Worm (Caenorhabditis elegans) whole organism, L2 larva: Measurements from ENCODE around the gene eif-3.F.

Source experiments
- aly-2 ChIP-seq: fragments of 150-350 bp; optimal IDR thresholded peaks from 2 replicates; lab custom pipeline; 2014; ENCODE audit warnings: missing biosample characterization, missing genetic modification characterization
- ama-1 ChIP-seq: fragments of 150-350 bp; optimal IDR thresholded peaks from 2 replicates; lab custom pipeline; 2018; ENCODE audit warnings: inconsistent platforms
- fos-1 ChIP-seq: fragments of 150-350 bp; optimal IDR thresholded peaks from 2 replicates; lab custom pipeline; 2014; ENCODE audit warnings: missing biosample characterization, missing genetic modification characterization
- gmeb-1 ChIP-seq: fragments of 150-350 bp; optimal IDR thresholded peaks from 2 replicates; lab custom pipeline; 2014; ENCODE audit warnings: missing biosample characterization, missing genetic modification characterization
- nhr-11 ChIP-seq: fragments of 150-350 bp; optimal IDR thresholded peaks from 2 replicates; lab custom pipeline; 2014; ENCODE audit warnings: missing biosample characterization, missing genetic modification characterization
- sem-4 ChIP-seq: fragments of 150-350 bp; optimal IDR thresholded peaks from 2 replicates; lab custom pipeline; 2014; ENCODE audit warnings: missing biosample characterization, missing genetic modification reagents, missing genetic modification characterization
- skn-1 ChIP-seq: sonication (generic microtip); optimal IDR thresholded peaks from 2 replicates; lab custom pipeline; 2017; ENCODE audit warnings: missing biosample characterization, missing genetic modification characterization
- snpc-4 ChIP-seq: fragments of 150-350 bp; optimal IDR thresholded peaks from 2 replicates; lab custom pipeline; 2014; ENCODE audit warnings: missing biosample characterization, missing genetic modification characterization
- unc-39 ChIP-seq: fragments of 150-350 bp; optimal IDR thresholded peaks from 2 replicates; lab custom pipeline; 2014; ENCODE audit warnings: missing biosample characterization, missing genetic modification characterization

DNA sequence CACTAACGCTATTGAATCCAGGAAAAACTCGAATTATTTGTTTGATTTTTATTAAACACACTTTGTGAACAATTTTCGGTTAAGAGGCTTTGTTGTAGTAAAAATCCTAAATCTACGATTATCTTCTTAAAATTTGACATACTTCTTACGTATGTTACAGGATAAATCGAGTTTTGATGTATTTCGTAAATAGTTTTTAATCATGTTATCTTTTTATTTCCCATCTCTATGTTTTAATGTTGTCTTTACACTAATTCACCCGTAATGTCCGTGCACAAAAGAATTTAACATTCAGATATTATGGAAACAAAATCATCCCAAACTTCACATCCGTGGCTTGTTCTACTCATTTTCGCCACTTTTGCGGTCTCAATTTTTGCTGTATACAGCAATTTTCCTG is 7.8 kb upstream of the eif-3.F start, which contains the start of gene egli-1:
- no peak for TF ChIP-seq sem-4 (tag; lab: Kevin White, UChicago)
- TF ChIP-seq gmeb-1, result no peak
- TF ChIP-seq fos-1 (tag; lab: Kevin White, UChicago), result no peak
- no peak for TF ChIP-seq unc-39 (tag; lab: Kevin White, UChicago)
- no peak for TF ChIP-seq nhr-11 (tag; lab: Kevin White, UChicago)
- TF ChIP-seq ama-1 (lab: Kevin White, UChicago), result no peak
- TF ChIP-seq snpc-4, result no peak
- no peak for TF ChIP-seq skn-1 (tag; lab: Kevin White, UChicago)
- no peak for TF ChIP-seq aly-2
